Worm (Caenorhabditis elegans) whole organism, young adult: ENCODE results near the gene F48G7.4.

Source experiments
- F33H1.4 ChIP-seq: fragments of 200-800 bp; sonication (Bioruptor generic); IDR thresholded peaks from 2 replicates; pipeline ENCODE4 v1.3.6; 2022; ENCODE audit warnings: missing genetic modification reagents, missing genetic modification characterization, missing compliant biosample characterization
- F52B5.7 ChIP-seq: sonication (generic microtip); optimal IDR thresholded peaks from 2 replicates; lab custom pipeline; 2016; ENCODE audit warnings: mild to moderate bottlenecking, missing genetic modification characterization, missing compliant biosample characterization
- K12H6.12 ChIP-seq: fragments of 200-800 bp; sonication (Bioruptor generic); optimal IDR thresholded peaks from 2 replicates; lab custom pipeline; 2018; ENCODE audit warnings: mild to moderate bottlenecking, missing genetic modification characterization, missing compliant biosample characterization
- T26A5.8 ChIP-seq: sonication (generic microtip); optimal IDR thresholded peaks from 2 replicates; lab custom pipeline; 2016; ENCODE audit warnings: missing genetic modification characterization, missing compliant biosample characterization
- Y53G8AR.9 ChIP-seq: fragments of 200-800 bp; sonication (Bioruptor generic); conservative IDR thresholded peaks from 2 replicates; pipeline ENCODE4 v1.3.6; 2022; ENCODE audit warnings: missing genetic modification reagents, missing genetic modification characterization, missing compliant biosample characterization
- atf-7 ChIP-seq: sonication (generic microtip); optimal IDR thresholded peaks from 2 replicates; lab custom pipeline; 2017; ENCODE audit warnings: mild to moderate bottlenecking, missing genetic modification characterization, missing compliant biosample characterization
- attf-3 ChIP-seq: fragments of 200-800 bp; sonication (Bioruptor generic); conservative IDR thresholded peaks from 2 replicates; pipeline ENCODE4 v1.3.6; 2022; ENCODE audit warnings: missing genetic modification reagents, missing genetic modification characterization, missing compliant biosample characterization
- attf-6 ChIP-seq: fragments of 200-800 bp; sonication (Bioruptor generic); IDR thresholded peaks from 2 replicates; pipeline ENCODE4 v1.3.6; 2022; ENCODE audit warnings: missing genetic modification reagents, missing genetic modification characterization, missing compliant biosample characterization
- bed-2 ChIP-seq: fragments of 200-800 bp; sonication (Bioruptor generic); IDR thresholded peaks from 2 replicates; pipeline ENCODE4 v1.3.6; 2022; ENCODE audit warnings: missing genetic modification reagents, missing genetic modification characterization, missing compliant biosample characterization
- cebp-1 ChIP-seq, 2 experiments: fragments of 200-800 bp in 1 of 2; sonication (Bioruptor generic) in 1 of 2; sonication (generic microtip) in 1 of 2; IDR thresholded peaks in 1 of 2; optimal IDR thresholded peaks in 1 of 2; 2 replicates each; pipeline versions ENCODE4 v1.3.6 to Lab custom; 2017 to 2022; ENCODE audit warnings: missing compliant biosample characterization in 2 of 2, missing genetic modification characterization in 2 of 2, mild to moderate bottlenecking in 1 of 2, missing genetic modification reagents in 1 of 2, moderate library complexity in 1 of 2
- ceh-27 ChIP-seq: fragments of 200-800 bp; sonication (Bioruptor generic); optimal IDR thresholded peaks from 2 replicates; lab custom pipeline; 2018; ENCODE audit warnings: mild to moderate bottlenecking, missing genetic modification characterization, moderate library complexity, missing compliant biosample characterization
- ceh-79 ChIP-seq: sonication (generic microtip); optimal IDR thresholded peaks from 2 replicates; lab custom pipeline; 2017; ENCODE audit warnings: mild to moderate bottlenecking, missing genetic modification characterization, missing compliant biosample characterization
- dox-1 ChIP-seq: fragments of 200-800 bp; sonication (Bioruptor generic); IDR thresholded peaks from 2 replicates; pipeline ENCODE4 v1.3.6; 2022; ENCODE audit warnings: missing genetic modification reagents, missing genetic modification characterization, missing compliant biosample characterization
- hmg-1.2 ChIP-seq: fragments of 200-800 bp; sonication (Bioruptor generic); IDR thresholded peaks from 2 replicates; pipeline ENCODE4 v1.3.6; 2022; ENCODE audit warnings: missing genetic modification reagents, missing genetic modification characterization, missing compliant biosample characterization
- hmg-20 ChIP-seq: fragments of 200-800 bp; sonication (Bioruptor generic); IDR thresholded peaks from 2 replicates; pipeline ENCODE4 v1.3.6; 2022; ENCODE audit warnings: missing genetic modification reagents, missing genetic modification characterization, missing compliant biosample characterization
- lin-54 ChIP-seq: fragments of 200-800 bp; sonication (Bioruptor generic); optimal IDR thresholded peaks from 2 replicates; lab custom pipeline; 2018; ENCODE audit warnings: mild to moderate bottlenecking, missing genetic modification characterization, missing compliant biosample characterization
- mcd-1 ChIP-seq: fragments of 200-800 bp; sonication (Bioruptor generic); IDR thresholded peaks from 2 replicates; pipeline ENCODE4 v1.3.6; 2022; ENCODE audit warnings: missing genetic modification reagents, missing genetic modification characterization, missing compliant biosample characterization
- nfya-1 ChIP-seq: sonication (generic microtip); optimal IDR thresholded peaks from 2 replicates; lab custom pipeline; 2017; ENCODE audit warnings: antibody characterized with exemption, missing compliant biosample characterization, missing genetic modification characterization, borderline replicate concordance; ENCODE audit not compliant: insufficient read depth
- nhr-80 ChIP-seq: sonication (generic microtip); optimal IDR thresholded peaks from 2 replicates; lab custom pipeline; 2016; ENCODE audit warnings: missing genetic modification characterization, missing compliant biosample characterization
- pbrm-1 ChIP-seq: fragments of 200-800 bp; sonication (Bioruptor generic); IDR thresholded peaks from 2 replicates; pipeline ENCODE4 v1.3.6; 2022; ENCODE audit warnings: missing genetic modification reagents, missing genetic modification characterization, missing compliant biosample characterization
- snpc-3.4 ChIP-seq: sonication (generic microtip); optimal IDR thresholded peaks from 2 replicates; lab custom pipeline; 2017; ENCODE audit warnings: missing genetic modification characterization, mild to moderate bottlenecking, missing compliant biosample characterization, antibody characterized with exemption, moderate library complexity, missing genotype, missing genetic modification reagents
- snpc-4 ChIP-seq, 5 experiments: fragments of 150-350 bp in 1 of 5; sonication (generic microtip) in 4 of 5; optimal IDR thresholded peaks; 2 replicates each; lab custom pipeline; 2014 to 2018; ENCODE audit warnings: missing genetic modification characterization in 5 of 5, missing biosample characterization in 3 of 5, antibody characterized with exemption in 2 of 5, mild to moderate bottlenecking in 2 of 5, missing compliant biosample characterization in 2 of 5, missing genotype in 2 of 5, moderate library complexity in 2 of 5, missing genetic modification reagents in 1 of 5
- somi-1 ChIP-seq: fragments of 200-800 bp; sonication (Bioruptor generic); optimal IDR thresholded peaks from 2 replicates; lab custom pipeline; 2018; ENCODE audit warnings: mild to moderate bottlenecking, missing genetic modification characterization, missing compliant biosample characterization
- tbx-9 ChIP-seq: sonication (generic microtip); optimal IDR thresholded peaks from 2 replicates; lab custom pipeline; 2016; ENCODE audit warnings: borderline replicate concordance, missing genetic modification characterization, inconsistent platforms, missing compliant biosample characterization
- xnd-1 ChIP-seq: sonication (generic microtip); optimal IDR thresholded peaks from 2 replicates; lab custom pipeline; 2016; ENCODE audit warnings: missing genotype, missing genetic modification reagents, missing genetic modification characterization, missing compliant biosample characterization
- ztf-18 ChIP-seq: sonication (generic microtip); optimal IDR thresholded peaks from 2 replicates; lab custom pipeline; 2016; ENCODE audit warnings: missing genotype, mild to moderate bottlenecking, missing genetic modification characterization, missing compliant biosample characterization
- ztf-3 ChIP-seq: fragments of 200-800 bp; sonication (Bioruptor generic); optimal IDR thresholded peaks from 2 replicates; lab custom pipeline; 2018; ENCODE audit warnings: mild to moderate bottlenecking, missing genetic modification characterization, missing compliant biosample characterization

Gene F48G7.4

DNA sequence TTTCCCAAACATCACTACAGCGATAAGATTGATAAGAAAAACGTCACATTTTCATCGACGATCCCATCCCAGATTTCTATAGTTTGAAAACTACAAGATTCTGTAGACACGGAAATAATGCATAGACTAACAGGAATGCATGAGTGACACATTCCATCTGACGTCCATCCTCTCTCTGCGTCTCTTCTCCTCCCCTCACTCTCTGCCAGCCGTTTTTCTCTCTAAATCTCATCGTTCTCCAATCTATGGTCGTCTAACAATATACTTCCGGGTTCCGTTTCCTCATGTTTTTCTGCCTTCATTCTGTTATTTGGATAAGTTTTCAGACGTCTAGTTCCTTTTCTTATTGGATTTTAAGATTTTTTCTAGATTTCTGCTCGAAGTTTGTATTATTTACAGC, at the start of gene F48G7.4:
TSS of gene F48G7.4 (plus strand) at position 400 of the 400 bp plus-strand sequence.
- no peak for TF ChIP-seq ztf-3 (GFP tag; lab: Kevin White, UChicago)
- peak; percentile 54 for TF ChIP-seq K12H6.12 (tag; lab: Kevin White, UChicago)
- TF ChIP-seq hmg-1.2 (GFP tag; lab: Robert Waterston, UW) = peak; percentile 89
- peak; percentile 54 for TF ChIP-seq dox-1 (GFP tag; lab: Robert Waterston, UW)
- no peak for TF ChIP-seq snpc-4 (GFP tag; optimal IDR thresholded peaks at IDR 0.05; lab: Kevin White, UChicago)
- peak in 1 of 4 experiments; percentile 54 for TF ChIP-seq snpc-4 (tag; optimal IDR thresholded peaks at IDR 0.05; lab: Kevin White, UChicago)
- TF ChIP-seq nhr-80 (tag; lab: Kevin White, UChicago) = peak; percentile 20
- peak; percentile 41 for TF ChIP-seq ceh-27 (GFP tag; lab: Kevin White, UChicago)
- no peak for TF ChIP-seq cebp-1 (GFP tag; IDR thresholded peaks at IDR 0.05; lab: Robert Waterston, UW)
- TF ChIP-seq cebp-1 (tag; optimal IDR thresholded peaks at IDR 0.05; lab: Kevin White, UChicago) = no peak

DNA sequence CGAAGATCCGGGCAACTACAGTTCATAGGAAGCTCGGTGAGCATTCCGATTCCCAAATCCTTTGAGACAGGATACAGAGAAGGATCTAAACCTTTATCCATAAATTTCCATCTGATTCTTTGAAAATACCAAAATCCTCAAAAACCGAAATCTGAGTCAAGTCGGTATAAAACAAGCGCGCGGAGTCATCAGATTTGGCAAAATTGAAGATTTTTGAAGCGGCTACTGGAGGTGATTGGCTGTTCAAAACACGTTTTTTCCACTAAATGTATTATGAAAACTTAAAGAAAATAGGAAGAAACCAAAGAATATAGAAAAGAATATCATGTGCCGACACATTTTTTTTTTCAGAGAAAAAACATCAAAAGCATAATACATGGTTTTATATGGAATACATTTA, 44.6 kb upstream of the F48G7.4 start, which contains the start of gene C14C6.13:
TSS of gene C14C6.13 (minus strand) at position 101 of the 400 bp plus-strand sequence.
- TF ChIP-seq snpc-4 (GFP tag; optimal IDR thresholded peaks at IDR 0.05; lab: Kevin White, UChicago) = no peak
- TF ChIP-seq snpc-4 (tag; optimal IDR thresholded peaks at IDR 0.05; lab: Kevin White, UChicago) = no peak

DNA sequence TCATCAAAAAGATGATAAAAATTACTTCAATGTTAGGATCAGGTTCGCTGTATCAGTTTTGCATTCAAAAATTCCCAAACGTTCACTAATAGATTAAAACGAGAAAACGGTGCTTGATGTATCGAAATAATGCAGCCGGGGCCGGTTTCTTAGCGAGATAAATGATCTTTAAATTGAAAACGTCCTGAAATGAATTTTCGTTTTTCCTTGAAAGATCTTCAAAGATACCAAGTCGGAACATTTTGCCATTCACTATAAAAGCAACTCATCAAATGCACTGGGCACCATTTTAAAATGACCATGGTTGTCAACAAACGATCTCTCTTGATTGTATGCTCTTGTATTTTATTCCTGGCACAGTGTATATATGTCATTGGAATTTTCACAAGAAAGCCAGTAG, 43.2 kb upstream of the F48G7.4 start, which contains the start of gene K06H6.5:
TSS of gene K06H6.5 (plus strand) at position 301 of the 400 bp plus-strand sequence.
- no peak for TF ChIP-seq pbrm-1 (GFP tag; lab: Robert Waterston, UW)
- no peak for TF ChIP-seq atf-7 (tag; lab: Kevin White, UChicago)

DNA sequence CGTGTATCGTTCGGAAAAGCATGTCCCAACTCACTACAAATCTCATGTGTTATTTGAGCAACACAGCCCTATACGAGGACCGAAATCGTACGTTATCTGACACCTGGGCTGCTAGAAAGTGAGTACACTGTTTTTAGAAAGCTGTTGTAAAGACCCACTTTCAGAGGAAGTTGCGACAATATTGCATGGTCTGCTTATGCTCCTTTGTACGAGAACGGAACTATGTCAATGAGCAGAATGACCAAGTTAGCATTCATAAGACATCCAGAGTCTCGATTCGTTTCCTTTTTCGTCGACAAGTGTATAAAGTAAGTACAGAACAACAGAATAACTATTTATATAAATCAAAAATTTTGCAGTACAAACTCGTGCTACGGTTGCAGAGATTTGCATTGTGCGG, 42.3 kb upstream of the F48G7.4 start:
- no peak for TF ChIP-seq cebp-1 (GFP tag; IDR thresholded peaks at IDR 0.05; lab: Robert Waterston, UW)
- TF ChIP-seq cebp-1 (tag; optimal IDR thresholded peaks at IDR 0.05; lab: Kevin White, UChicago) = no peak
- TF ChIP-seq Y53G8AR.9 (GFP tag; lab: Robert Waterston, UW) = no peak
- TF ChIP-seq F52B5.7 (tag; lab: Kevin White, UChicago) = no peak
- TF ChIP-seq F33H1.4 (GFP tag; lab: Robert Waterston, UW) = no peak
- no peak for TF ChIP-seq snpc-3.4 (tag; lab: Kevin White, UChicago)
- TF ChIP-seq bed-2 = no peak
- no peak for TF ChIP-seq tbx-9 (tag; lab: Kevin White, UChicago)
- TF ChIP-seq ceh-79 (tag; lab: Kevin White, UChicago) = no peak
- no peak for TF ChIP-seq xnd-1 (tag; lab: Kevin White, UChicago)
- no peak for TF ChIP-seq nhr-80 (tag; lab: Kevin White, UChicago)
- no peak for TF ChIP-seq lin-54 (GFP tag; lab: Kevin White, UChicago)
- TF ChIP-seq mcd-1 (GFP tag; lab: Robert Waterston, UW) = no peak

DNA sequence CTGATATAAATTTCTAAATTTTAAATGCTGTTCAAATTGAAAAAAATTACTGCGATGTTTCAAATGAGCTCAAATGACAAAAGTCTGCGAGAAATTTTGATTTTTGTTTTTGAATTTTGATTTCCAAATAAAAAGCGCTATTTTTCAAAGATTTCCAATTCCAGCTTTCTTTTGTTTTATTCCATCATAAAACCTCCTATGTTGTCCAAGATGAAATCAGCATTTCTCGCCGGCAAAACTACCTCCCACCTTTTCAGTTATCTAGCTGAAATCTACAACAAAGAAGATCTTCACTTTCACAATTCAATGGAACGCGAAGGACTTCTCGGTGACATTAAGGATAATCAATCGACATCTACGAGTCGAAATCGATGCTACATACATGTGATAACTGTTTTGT, 40.3 kb upstream of the F48G7.4 start, which contains the start of gene K06H6.4:
TSS of gene K06H6.4 (plus strand) at position 301 of the 400 bp plus-strand sequence.
- TF ChIP-seq T26A5.8 (tag; lab: Kevin White, UChicago) = no peak
- no peak for TF ChIP-seq attf-3 (GFP tag; lab: Robert Waterston, UW)
- no peak for TF ChIP-seq attf-6
- TF ChIP-seq hmg-20 (GFP tag; lab: Robert Waterston, UW) = no peak
- TF ChIP-seq somi-1 = no peak
- TF ChIP-seq cebp-1 (GFP tag; IDR thresholded peaks at IDR 0.05; lab: Robert Waterston, UW) = no peak
- TF ChIP-seq cebp-1 (tag; optimal IDR thresholded peaks at IDR 0.05; lab: Kevin White, UChicago) = no peak
- TF ChIP-seq nfya-1 (tag; lab: Kevin White, UChicago) = no peak
- TF ChIP-seq nhr-80 (tag; lab: Kevin White, UChicago) = no peak
- no peak for TF ChIP-seq ceh-79 (tag; lab: Kevin White, UChicago)
- TF ChIP-seq ceh-27 (GFP tag; lab: Kevin White, UChicago) = no peak
- no peak for TF ChIP-seq ztf-18
- no peak for TF ChIP-seq K12H6.12 (tag; lab: Kevin White, UChicago)
